Worm (Caenorhabditis elegans) whole organism, midembryonic: ENCODE results near the gene ZK896.4.

ENCODE experiments used
- T22C8.4 ChIP-seq: fragments of 200-800 bp; sonication (Bioruptor generic); IDR thresholded peaks from 2 replicates; pipeline ENCODE4 v1.3.6; 2022; ENCODE audit warnings: missing genetic modification characterization, missing compliant biosample characterization
- cog-1 ChIP-seq: sonication (generic microtip); optimal IDR thresholded peaks from 2 replicates; lab custom pipeline; 2016; ENCODE audit warnings: missing genetic modification characterization, missing compliant biosample characterization
- flt-1 ChIP-seq: fragments of 200-800 bp; sonication (Bioruptor generic); IDR thresholded peaks from 2 replicates; pipeline ENCODE4 v1.3.6; 2022; ENCODE audit warnings: missing genetic modification characterization, missing compliant biosample characterization
- klf-2 ChIP-seq: fragments of 200-800 bp; sonication (Bioruptor generic); conservative IDR thresholded peaks from 2 replicates; pipeline ENCODE4 v1.3.6; 2022; ENCODE audit warnings: missing genetic modification reagents, missing genetic modification characterization, missing compliant biosample characterization
- med-1 ChIP-seq: sonication (generic microtip); optimal IDR thresholded peaks from 2 replicates; lab custom pipeline; 2017; ENCODE audit warnings: missing genetic modification characterization, mild to moderate bottlenecking, missing compliant biosample characterization, antibody characterized with exemption, missing genetic modification reagents; ENCODE audit not compliant: insufficient read depth
- ref-1 ChIP-seq: fragments of 200-800 bp; sonication (Bioruptor generic); conservative IDR thresholded peaks from 2 replicates; pipeline ENCODE4 v1.3.6; 2022; ENCODE audit warnings: missing genetic modification reagents, missing genetic modification characterization, missing compliant biosample characterization
- tab-1 ChIP-seq: fragments of 200-800 bp; sonication (Bioruptor generic); IDR thresholded peaks from 2 replicates; pipeline ENCODE4 v1.3.6; 2022; ENCODE audit warnings: missing genetic modification characterization, missing compliant biosample characterization
- ztf-23 ChIP-seq: fragments of 200-800 bp; sonication (Bioruptor generic); IDR thresholded peaks from 2 replicates; pipeline ENCODE4 v1.3.6; 2022; ENCODE audit warnings: missing genetic modification reagents, missing genetic modification characterization, missing compliant biosample characterization
- ztf-29 ChIP-seq: fragments of 200-800 bp; sonication (Bioruptor generic); IDR thresholded peaks from 2 replicates; pipeline ENCODE4 v1.3.6; 2022; ENCODE audit warnings: missing genetic modification reagents, missing genetic modification characterization, missing compliant biosample characterization

- TF ChIP-seq T22C8.4, result no peak
- no peak for TF ChIP-seq tab-1 (GFP tag; lab: Robert Waterston, UW)
- TF ChIP-seq ztf-23, result no peak
- TF ChIP-seq med-1 (GFP tag; lab: Kevin White, UChicago), result no peak
- TF ChIP-seq cog-1 (tag; lab: Kevin White, UChicago), result no peak
- no peak for TF ChIP-seq klf-2 (GFP tag; lab: Robert Waterston, UW)
- no peak for TF ChIP-seq ztf-29 (GFP tag; lab: Robert Waterston, UW)
- TF ChIP-seq flt-1 (GFP tag; lab: Robert Waterston, UW), result no peak
- no peak for TF ChIP-seq ref-1 (GFP tag; lab: Robert Waterston, UW)
Measured at ce11 chrIV:12849030-12849560, 34.0 kb downstream of the ZK896.4 start, which contains the start of gene srf-3.
